Worm (Caenorhabditis elegans) whole organism, young adult: ENCODE results near the gene pxmp-4.

Experiments
- B0019.2 ChIP-seq: fragments of 200-800 bp; sonication (Bioruptor generic); conservative IDR thresholded peaks from 2 replicates; pipeline ENCODE4 v1.3.6; 2022; ENCODE audit warnings: missing genetic modification reagents, missing genetic modification characterization, missing compliant biosample characterization
- F23B12.7 ChIP-seq: sonication (generic microtip); optimal IDR thresholded peaks from 2 replicates; lab custom pipeline; 2017; ENCODE audit warnings: missing genetic modification characterization, mild to moderate bottlenecking, missing compliant biosample characterization, antibody characterized with exemption, moderate library complexity; ENCODE audit not compliant: insufficient read depth
- F37B4.10 ChIP-seq: fragments of 200-800 bp; sonication (Bioruptor generic); IDR thresholded peaks from 2 replicates; pipeline ENCODE4 v1.3.6; 2022; ENCODE audit warnings: missing genetic modification characterization, missing compliant biosample characterization
- akir-1 ChIP-seq: fragments of 200-800 bp; sonication (Bioruptor generic); optimal IDR thresholded peaks from 2 replicates; lab custom pipeline; 2018; ENCODE audit warnings: mild to moderate bottlenecking, missing genetic modification characterization, moderate library complexity, missing compliant biosample characterization
- ama-1 ChIP-seq, 3 experiments: fragments of 150-350 bp in 1 of 3; sonication (generic microtip) in 2 of 3; optimal IDR thresholded peaks; 2 replicates each; lab custom pipeline; 2014 to 2018; ENCODE audit warnings: missing biosample characterization in 2 of 3, missing genetic modification characterization in 2 of 3, missing genetic modification reagents in 2 of 3
- chd-7 ChIP-seq: sonication (generic microtip); optimal IDR thresholded peaks from 2 replicates; lab custom pipeline; 2016; ENCODE audit warnings: mild to moderate bottlenecking, missing genetic modification characterization, moderate library complexity, missing compliant biosample characterization
- dpl-1 ChIP-seq: fragments of 150-350 bp; optimal IDR thresholded peaks from 2 replicates; lab custom pipeline; 2014; ENCODE audit warnings: missing biosample characterization, missing genetic modification reagents, missing genetic modification characterization
- hmg-1.2 ChIP-seq: fragments of 200-800 bp; sonication (Bioruptor generic); IDR thresholded peaks from 2 replicates; pipeline ENCODE4 v1.3.6; 2022; ENCODE audit warnings: missing genetic modification reagents, missing genetic modification characterization, missing compliant biosample characterization
- nfyb-1 ChIP-seq: fragments of 200-800 bp; sonication (Bioruptor generic); IDR thresholded peaks from 2 replicates; pipeline ENCODE4 v1.3.6; 2022; ENCODE audit warnings: missing genetic modification reagents, missing genetic modification characterization, missing compliant biosample characterization
- nhr-120 ChIP-seq: fragments of 200-800 bp; sonication (Bioruptor generic); IDR thresholded peaks from 2 replicates; pipeline ENCODE4 v1.3.6; 2022; ENCODE audit warnings: missing genetic modification characterization, missing compliant biosample characterization
- snpc-1.1 ChIP-seq: sonication (generic microtip); optimal IDR thresholded peaks from 2 replicates; lab custom pipeline; 2017; ENCODE audit warnings: missing genetic modification characterization, mild to moderate bottlenecking, missing compliant biosample characterization, antibody characterized with exemption, moderate library complexity, missing genotype, missing genetic modification reagents; ENCODE audit not compliant: insufficient read depth
- unc-130 ChIP-seq: sonication (generic microtip); optimal IDR thresholded peaks from 2 replicates; lab custom pipeline; 2016; ENCODE audit warnings: missing genetic modification reagents, missing genetic modification characterization, missing compliant biosample characterization

ce11 chrIV:324759-325158 lies 12.2 kb downstream of the pxmp-4 start, which contains the start of gene drl-1:
- TF ChIP-seq B0019.2 (GFP tag; lab: Robert Waterston, UW) (no peak), chd-7 (tag; lab: Kevin White, UChicago) (no peak), snpc-1.1 (no peak), hmg-1.2 (no peak), F23B12.7 (tag; lab: Kevin White, UChicago) (no peak), nfyb-1 (GFP tag; lab: Robert Waterston, UW) (no peak), dpl-1 (GFP tag; lab: Kevin White, UChicago) (no peak), F37B4.10 (GFP tag; lab: Robert Waterston, UW) (no peak), nhr-120 (GFP tag; lab: Robert Waterston, UW) (no peak), unc-130 (GFP tag; lab: Kevin White, UChicago) (no peak), akir-1 (GFP tag; lab: Kevin White, UChicago) (no peak), ama-1 (optimal IDR thresholded peaks at IDR 0.05; lab: Kevin White, UChicago) (no peak), ama-1 (GFP tag; optimal IDR thresholded peaks at IDR 0.05; lab: Kevin White, UChicago) (no peak)
